Worm (Caenorhabditis elegans) whole organism, midembryonic: Measurements from ENCODE around the gene fipr-15.
A peak's percentile ranks its signal among the peaks of the same experiment; 100 is the strongest.

ENCODE experiments used
- T22C8.4 ChIP-seq: fragments of 200-800 bp; sonication (Bioruptor generic); IDR thresholded peaks from 2 replicates; pipeline ENCODE4 v1.3.6; 2022; ENCODE audit warnings: missing genetic modification characterization, missing compliant biosample characterization
- cog-1 ChIP-seq: sonication (generic microtip); optimal IDR thresholded peaks from 2 replicates; lab custom pipeline; 2016; ENCODE audit warnings: missing genetic modification characterization, missing compliant biosample characterization
- flt-1 ChIP-seq: fragments of 200-800 bp; sonication (Bioruptor generic); IDR thresholded peaks from 2 replicates; pipeline ENCODE4 v1.3.6; 2022; ENCODE audit warnings: missing genetic modification characterization, missing compliant biosample characterization
- klf-2 ChIP-seq: fragments of 200-800 bp; sonication (Bioruptor generic); conservative IDR thresholded peaks from 2 replicates; pipeline ENCODE4 v1.3.6; 2022; ENCODE audit warnings: missing genetic modification reagents, missing genetic modification characterization, missing compliant biosample characterization
- med-1 ChIP-seq: sonication (generic microtip); optimal IDR thresholded peaks from 2 replicates; lab custom pipeline; 2017; ENCODE audit warnings: missing genetic modification characterization, mild to moderate bottlenecking, missing compliant biosample characterization, antibody characterized with exemption, missing genetic modification reagents; ENCODE audit not compliant: insufficient read depth
- ref-1 ChIP-seq: fragments of 200-800 bp; sonication (Bioruptor generic); conservative IDR thresholded peaks from 2 replicates; pipeline ENCODE4 v1.3.6; 2022; ENCODE audit warnings: missing genetic modification reagents, missing genetic modification characterization, missing compliant biosample characterization
- tab-1 ChIP-seq: fragments of 200-800 bp; sonication (Bioruptor generic); IDR thresholded peaks from 2 replicates; pipeline ENCODE4 v1.3.6; 2022; ENCODE audit warnings: missing genetic modification characterization, missing compliant biosample characterization
- ztf-23 ChIP-seq: fragments of 200-800 bp; sonication (Bioruptor generic); IDR thresholded peaks from 2 replicates; pipeline ENCODE4 v1.3.6; 2022; ENCODE audit warnings: missing genetic modification reagents, missing genetic modification characterization, missing compliant biosample characterization
- ztf-29 ChIP-seq: fragments of 200-800 bp; sonication (Bioruptor generic); IDR thresholded peaks from 2 replicates; pipeline ENCODE4 v1.3.6; 2022; ENCODE audit warnings: missing genetic modification reagents, missing genetic modification characterization, missing compliant biosample characterization

The fipr-15 gene

ce11 chrIV:10916134-10916533 lies 35.8 kb downstream of the fipr-15 start:
- TF ChIP-seq klf-2 (GFP tag; lab: Robert Waterston, UW) (no peak), tab-1 (GFP tag; lab: Robert Waterston, UW) (no peak), cog-1 (tag; lab: Kevin White, UChicago) (no peak), T22C8.4 (GFP tag; lab: Robert Waterston, UW) (no peak), ztf-29 (no peak), ref-1 (GFP tag; lab: Robert Waterston, UW) (no peak)

DNA sequence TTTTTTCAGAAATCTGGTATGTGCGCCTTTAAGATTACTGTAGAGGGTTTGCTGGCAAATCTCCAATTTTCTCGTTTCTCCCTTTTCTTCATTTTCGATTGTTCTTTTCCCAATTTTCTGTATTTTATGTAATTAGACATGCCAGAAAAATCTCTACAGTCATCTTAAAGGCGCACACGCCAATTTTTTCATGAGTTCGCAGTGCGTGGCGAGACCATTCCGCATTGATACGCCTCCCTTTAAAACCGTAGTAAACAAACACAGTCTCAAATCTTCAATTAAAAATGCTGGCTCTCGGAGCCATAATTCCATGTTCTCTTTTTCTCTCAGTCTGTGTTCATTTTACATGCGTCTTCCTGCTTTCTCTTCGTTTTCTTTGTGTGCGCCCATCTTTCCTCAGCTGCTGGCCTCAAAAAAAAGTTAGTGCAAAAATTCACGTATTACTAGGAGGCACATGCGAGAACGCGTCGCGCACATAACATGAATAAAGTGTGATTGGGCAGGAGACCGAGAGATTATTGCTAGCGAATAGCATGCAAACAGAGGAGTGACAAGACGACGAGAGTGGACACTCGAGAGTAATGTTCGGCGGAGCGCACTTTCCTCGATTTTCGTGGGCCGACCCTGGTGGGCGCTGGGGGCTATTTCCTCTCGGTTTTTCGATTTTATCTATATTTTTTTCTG lies 38.7 kb downstream of the fipr-15 start:
- TF ChIP-seq flt-1 (GFP tag; lab: Robert Waterston, UW) (peak; percentile 50; the same call in 1 of the 2 replicates), cog-1 (tag; lab: Kevin White, UChicago) (peak; percentile 39), ref-1 (GFP tag; lab: Robert Waterston, UW) (no peak)

ce11 chrIV:10919770-10920169 lies 39.4 kb downstream of the fipr-15 start, which contains the start of gene rbr-2:
TSS of gene rbr-2 (plus strand) at chrIV:10920070.
- TF ChIP-seq ref-1 (GFP tag; lab: Robert Waterston, UW) = no peak
- no peak for TF ChIP-seq T22C8.4 (GFP tag; lab: Robert Waterston, UW)
- no peak for TF ChIP-seq klf-2 (GFP tag; lab: Robert Waterston, UW)
- TF ChIP-seq ztf-23 (GFP tag; lab: Robert Waterston, UW) = no peak
- TF ChIP-seq med-1 (GFP tag; lab: Kevin White, UChicago) = no peak
- no peak for TF ChIP-seq tab-1 (GFP tag; lab: Robert Waterston, UW)
